Worm (Caenorhabditis elegans) whole organism, mixed stage, embryonic: Measurements from ENCODE around the gene C54F6.12.

Experiments
- blmp-1 ChIP-seq: fragments of 150-350 bp; optimal IDR thresholded peaks from 2 replicates; lab custom pipeline; 2014; ENCODE audit warnings: missing biosample characterization, missing genetic modification characterization
- ceh-43 ChIP-seq: fragments of 200-800 bp; sonication (Bioruptor generic); optimal IDR thresholded peaks from 2 replicates; lab custom pipeline; 2018; ENCODE audit warnings: mild to moderate bottlenecking, missing genetic modification characterization, moderate library complexity, missing compliant biosample characterization
- drap-1 ChIP-seq: fragments of 200-800 bp; sonication (Bioruptor generic); optimal IDR thresholded peaks from 3 replicates; lab custom pipeline; 2018; ENCODE audit warnings: mild to moderate bottlenecking, missing genetic modification characterization, missing compliant biosample characterization
- elt-3 ChIP-seq: fragments of 150-350 bp; optimal IDR thresholded peaks from 2 replicates; lab custom pipeline; 2014; ENCODE audit warnings: missing biosample characterization, missing genetic modification characterization
- lin-32 ChIP-seq: fragments of 200-800 bp; sonication (Bioruptor generic); optimal IDR thresholded peaks from 2 replicates; lab custom pipeline; 2018; ENCODE audit warnings: mild to moderate bottlenecking, missing genetic modification characterization, missing compliant biosample characterization
- mab-5 ChIP-seq: fragments of 150-350 bp; optimal IDR thresholded peaks from 2 replicates; lab custom pipeline; 2014; ENCODE audit warnings: missing biosample characterization, missing genetic modification characterization
- mls-2 ChIP-seq: sonication (generic microtip); optimal IDR thresholded peaks from 2 replicates; lab custom pipeline; 2016; ENCODE audit warnings: mild to moderate bottlenecking, missing genetic modification characterization, moderate library complexity, missing compliant biosample characterization
- nhr-237 ChIP-seq: fragments of 150-350 bp; optimal IDR thresholded peaks from 2 replicates; lab custom pipeline; 2014; ENCODE audit warnings: missing biosample characterization, missing genetic modification characterization
- nhr-76 ChIP-seq: sonication (generic microtip); optimal IDR thresholded peaks from 2 replicates; lab custom pipeline; 2017; ENCODE audit warnings: missing biosample characterization, missing genetic modification characterization
- snpc-4 ChIP-seq: fragments of 150-350 bp; optimal IDR thresholded peaks from 2 replicates; lab custom pipeline; 2014; ENCODE audit warnings: missing biosample characterization, missing genetic modification characterization

- no peak for TF ChIP-seq elt-3
- TF ChIP-seq nhr-76 (tag; lab: Kevin White, UChicago): no peak
- no peak for TF ChIP-seq mls-2
- TF ChIP-seq drap-1 (GFP tag; lab: Kevin White, UChicago): no peak
- TF ChIP-seq blmp-1 (tag; lab: Kevin White, UChicago): no peak
- TF ChIP-seq ceh-43: no peak
- TF ChIP-seq mab-5 (tag; lab: Kevin White, UChicago): no peak
- no peak for TF ChIP-seq lin-32 (GFP tag; lab: Kevin White, UChicago)
- TF ChIP-seq snpc-4 (tag; lab: Kevin White, UChicago): no peak
- no peak for TF ChIP-seq nhr-237 (tag; lab: Kevin White, UChicago)
Observed at ce11 chrV:7522279-7522678, 15.6 kb downstream of the C54F6.12 start, which contains the start of gene C54F6.15.
